Fruit fly (Drosophila melanogaster) S2 (cell line): ENCODE data around the gene Syx7.

Experiments
- CG8478 ChIP-seq: fragments of >200 bp; optimal IDR thresholded peaks from 2 replicates; lab custom pipeline; 2018
- CTCF ChIP-seq, 2 experiments: fragments of >200 bp; optimal IDR thresholded peaks; 2 replicates each; lab custom pipeline; 2018

DNA sequence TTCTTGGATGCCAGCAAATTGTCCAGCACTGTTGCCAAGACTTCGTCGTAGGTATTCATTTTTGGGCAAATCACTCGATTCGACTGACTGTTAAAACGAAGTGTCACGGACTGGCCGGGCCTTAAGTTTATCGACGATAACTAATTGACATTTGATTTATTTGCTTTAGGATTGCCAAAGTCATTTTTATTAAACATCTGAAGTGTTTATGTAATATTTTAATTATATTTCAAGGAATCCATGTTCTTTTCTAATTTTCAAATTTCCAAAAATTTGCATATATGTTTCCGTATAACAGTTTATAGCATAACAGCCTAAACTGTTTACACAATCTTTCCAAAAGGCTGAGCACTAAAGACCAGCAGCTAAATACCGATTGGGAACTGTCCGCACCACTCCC lies 39.0 kb upstream of the Syx7 start, which contains the start of gene sa:
- TF ChIP-seq CTCF (optimal IDR thresholded peaks at IDR 0.05; lab: Kevin White, UChicago) = no peak
- no peak for TF ChIP-seq CG8478
